Fruit fly (Drosophila melanogaster): ENCODE results near the gene CG17931.

Gene CG17931

dm6 chr3R:16351044-16351443 lies 8.2 kb downstream of the CG17931 start (continued):
- no peak for TF ChIP-seq inv (GFP tag; IDR thresholded peaks at IDR 0.05; ENCODE audit: partially characterized antibody)
- no peak for TF ChIP-seq sd (tag; optimal IDR thresholded peaks at IDR 0.05)
- TF ChIP-seq CG6272 (GFP tag; IDR thresholded peaks at IDR 0.05) = no peak
- no peak for TF ChIP-seq dmrt11E (tag; optimal IDR thresholded peaks at IDR 0.05)
- no peak for TF ChIP-seq ham (GFP tag; IDR thresholded peaks at IDR 0.05)
- no peak for TF ChIP-seq otp (GFP tag; IDR thresholded peaks at IDR 0.05)
- TF ChIP-seq ems (GFP tag; optimal IDR thresholded peaks at IDR 0.05) = no peak
- no peak for TF ChIP-seq wek (GFP tag; optimal IDR thresholded peaks at IDR 0.05)
- no peak for TF ChIP-seq wdn (GFP tag; IDR thresholded peaks at IDR 0.05)
- TF ChIP-seq onecut (GFP tag; IDR thresholded peaks at IDR 0.05) = no peak
- TF ChIP-seq Ssrp (tag; optimal IDR thresholded peaks at IDR 0.05) = no peak
- TF ChIP-seq Trl (optimal IDR thresholded peaks at IDR 0.05) = no peak
- TF ChIP-seq Trl (GFP tag; optimal IDR thresholded peaks at IDR 0.05) = no peak
- no peak for TF ChIP-seq PHDP (tag; optimal IDR thresholded peaks at IDR 0.05)
- TF ChIP-seq CG2889 (GFP tag; IDR thresholded peaks at IDR 0.05) = no peak
- no peak for TF ChIP-seq btn (GFP tag; optimal IDR thresholded peaks at IDR 0.05)
- TF ChIP-seq stc (GFP tag; IDR thresholded peaks at IDR 0.05) = no peak
- no peak for TF ChIP-seq CG3847 (GFP tag; IDR thresholded peaks at IDR 0.05)
- TF ChIP-seq CG8924 (tag; optimal IDR thresholded peaks at IDR 0.05) = no peak
- no peak for TF ChIP-seq nerfin-1 (tag; optimal IDR thresholded peaks at IDR 0.05)
- TF ChIP-seq eve (GFP tag; optimal IDR thresholded peaks at IDR 0.05) = no peak
- peak; percentile 16 for TF ChIP-seq CG1603 (tag; optimal IDR thresholded peaks at IDR 0.05)
- TF ChIP-seq Hr78 (GFP tag; optimal IDR thresholded peaks at IDR 0.05) = peak in 1 of 2 experiments; percentile 77
- no peak for TF ChIP-seq CG1792 (GFP tag; optimal IDR thresholded peaks at IDR 0.05)
- no peak for TF ChIP-seq mld (GFP tag; IDR thresholded peaks at IDR 0.05; ENCODE audit: partially characterized antibody)
- TF ChIP-seq scrt (GFP tag; optimal IDR thresholded peaks at IDR 0.05) = no peak
- TF ChIP-seq CG9215 (GFP tag; IDR thresholded peaks at IDR 0.05) = no peak
- TF ChIP-seq CG4424 (GFP tag; optimal IDR thresholded peaks at IDR 0.05) = no peak
- no peak for TF ChIP-seq ttk (GFP tag; IDR thresholded peaks at IDR 0.05)
- TF ChIP-seq br (optimal IDR thresholded peaks at IDR 0.05) = no peak
- TF ChIP-seq CG8944 (GFP tag; optimal IDR thresholded peaks at IDR 0.05) = no peak
- peak; percentile 6 for TF ChIP-seq Xbp1 (GFP tag; optimal IDR thresholded peaks at IDR 0.05)
- TF ChIP-seq lbe (GFP tag; optimal IDR thresholded peaks at IDR 0.05) = no peak
- TF ChIP-seq CG14441 (GFP tag; IDR thresholded peaks at IDR 0.05) = no peak
- TF ChIP-seq kni (GFP tag; optimal IDR thresholded peaks at IDR 0.05) = no peak
- TF ChIP-seq Oli (tag; optimal IDR thresholded peaks at IDR 0.05) = no peak
- no peak for TF ChIP-seq CG14014 (GFP tag; IDR thresholded peaks at IDR 0.05)
- peak; percentile 68 for TF ChIP-seq HmgD (GFP tag; optimal IDR thresholded peaks at IDR 0.05)
- TF ChIP-seq B-H2 (GFP tag; optimal IDR thresholded peaks at IDR 0.05) = no peak
- TF ChIP-seq grau (tag; optimal IDR thresholded peaks at IDR 0.05) = no peak
- TF ChIP-seq Rfx (GFP tag; IDR thresholded peaks at IDR 0.05) = no peak
- TF ChIP-seq gem (tag; optimal IDR thresholded peaks at IDR 0.05) = no peak
- TF ChIP-seq Bteb2 (GFP tag; optimal IDR thresholded peaks at IDR 0.05) = no peak
- TF ChIP-seq sim (GFP tag; IDR thresholded peaks at IDR 0.05) = no peak
- TF ChIP-seq HLHmδ (GFP tag; optimal IDR thresholded peaks at IDR 0.05) = no peak
- TF ChIP-seq chinmo (GFP tag; IDR thresholded peaks at IDR 0.05; ENCODE audit: partially characterized antibody) = 0 out of 4 replicates have a peak, but pooled peaks have one; percentile 32
- no peak for TF ChIP-seq CG14050 (GFP tag; IDR thresholded peaks at IDR 0.05)
- peak; percentile 24 for TF ChIP-seq Lhr (GFP tag; optimal IDR thresholded peaks at IDR 0.05)
- no peak for TF ChIP-seq Hmr (GFP tag; optimal IDR thresholded peaks at IDR 0.05)
- peak; percentile 0 for TF ChIP-seq Dip3 (GFP tag; optimal IDR thresholded peaks at IDR 0.05)
- no peak for TF ChIP-seq CG12155 (GFP tag; optimal IDR thresholded peaks at IDR 0.05)
- no peak for TF ChIP-seq Optix (GFP tag; IDR thresholded peaks at IDR 0.05)
- TF ChIP-seq CG16815 (GFP tag; optimal IDR thresholded peaks at IDR 0.05) = no peak
